Fruit fly (Drosophila melanogaster): ENCODE measurements around the gene Dmtn.

Dmtn gene

dm6 chr3R:6351696-6352378, 53.9 kb downstream of the Dmtn start:
- TF ChIP-seq CG17801 (GFP tag; optimal IDR thresholded peaks at IDR 0.05; ENCODE audit: partially characterized antibody) = no peak

DNA sequence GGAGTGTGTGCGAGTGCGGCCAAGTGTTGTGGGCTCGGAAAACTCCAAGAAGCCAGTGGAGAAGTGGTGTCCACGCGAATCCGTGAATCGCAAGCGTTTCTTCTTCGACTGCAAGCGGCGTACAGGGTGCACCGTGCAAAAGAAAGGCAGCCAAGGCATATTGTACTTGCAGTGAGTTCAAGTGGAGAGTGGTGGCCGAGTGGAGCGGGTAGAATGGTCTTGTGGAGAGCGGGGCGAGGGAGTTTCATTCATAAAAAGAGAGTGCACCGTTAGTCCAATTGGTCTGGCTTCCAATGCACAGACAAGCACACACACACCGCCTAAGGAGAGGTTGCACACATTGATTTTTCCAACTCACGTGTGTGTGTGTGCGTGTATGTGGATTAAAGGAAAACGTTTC, 54.5 kb downstream of the Dmtn start:
- TF ChIP-seq CG17801 (GFP tag; optimal IDR thresholded peaks at IDR 0.05; ENCODE audit: partially characterized antibody) = no peak

DNA sequence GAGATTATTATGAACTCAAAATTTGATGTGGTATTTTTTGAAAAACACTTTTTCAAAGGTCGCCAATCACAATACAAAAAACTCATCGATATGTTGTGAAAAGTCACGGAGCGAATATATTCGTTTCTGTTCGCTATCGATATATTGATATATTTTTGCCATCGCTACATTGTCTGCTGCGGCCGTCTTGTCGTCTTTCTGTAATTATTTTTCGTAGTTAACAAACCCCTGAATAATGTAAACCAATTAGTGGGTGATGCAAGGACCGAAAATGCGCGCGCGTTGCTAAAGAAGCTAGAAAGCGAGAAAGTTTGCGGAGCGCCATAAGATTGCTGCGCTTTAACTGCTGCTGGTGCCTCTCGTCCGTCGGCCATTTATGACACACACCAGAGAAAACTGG, 54.9 kb downstream of the Dmtn start, which contains the start of gene Pak:
Gene Pak (plus strand): TSS at position 142 of the 400 bp plus-strand sequence.
- TF ChIP-seq CG17801 (GFP tag; optimal IDR thresholded peaks at IDR 0.05; ENCODE audit: partially characterized antibody) = no peak

dm6 chr3R:6348943-6349342, 56.8 kb downstream of the Dmtn start, which contains the start of gene Hr83:
Gene Hr83 (plus strand): TSS chr3R:6349243.
- no peak for TF ChIP-seq CG17801 (GFP tag; optimal IDR thresholded peaks at IDR 0.05; ENCODE audit: partially characterized antibody)

DNA sequence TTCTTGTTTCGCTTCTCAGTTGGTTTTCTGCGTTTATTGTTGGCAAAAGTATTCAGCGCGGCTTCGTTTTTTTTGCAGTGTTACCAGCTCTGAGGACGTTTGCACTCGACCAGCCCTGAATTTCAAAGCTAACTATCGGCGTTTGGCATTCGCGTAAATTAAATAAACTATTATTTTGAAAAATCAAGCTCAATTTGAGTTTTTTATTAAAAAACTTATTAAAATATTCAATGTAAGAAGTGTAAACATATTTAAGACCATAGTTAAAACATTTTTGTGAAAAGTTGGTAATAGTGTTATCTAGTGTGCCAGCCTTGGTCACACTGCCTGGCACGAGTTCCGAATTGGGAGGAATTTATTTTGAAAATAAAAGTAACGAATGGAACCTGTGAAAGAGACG, 59.9 kb downstream of the Dmtn start, which contains the start of the genes SmD2 and CG18048:
Gene SmD2 (minus strand): TSS at position 98 of the 400 bp plus-strand sequence.
Gene CG18048 (plus strand): TSS at position 298 of the 400 bp plus-strand sequence.
- peak; percentile 43 for TF ChIP-seq CG17801 (GFP tag; optimal IDR thresholded peaks at IDR 0.05; ENCODE audit: partially characterized antibody)

DNA sequence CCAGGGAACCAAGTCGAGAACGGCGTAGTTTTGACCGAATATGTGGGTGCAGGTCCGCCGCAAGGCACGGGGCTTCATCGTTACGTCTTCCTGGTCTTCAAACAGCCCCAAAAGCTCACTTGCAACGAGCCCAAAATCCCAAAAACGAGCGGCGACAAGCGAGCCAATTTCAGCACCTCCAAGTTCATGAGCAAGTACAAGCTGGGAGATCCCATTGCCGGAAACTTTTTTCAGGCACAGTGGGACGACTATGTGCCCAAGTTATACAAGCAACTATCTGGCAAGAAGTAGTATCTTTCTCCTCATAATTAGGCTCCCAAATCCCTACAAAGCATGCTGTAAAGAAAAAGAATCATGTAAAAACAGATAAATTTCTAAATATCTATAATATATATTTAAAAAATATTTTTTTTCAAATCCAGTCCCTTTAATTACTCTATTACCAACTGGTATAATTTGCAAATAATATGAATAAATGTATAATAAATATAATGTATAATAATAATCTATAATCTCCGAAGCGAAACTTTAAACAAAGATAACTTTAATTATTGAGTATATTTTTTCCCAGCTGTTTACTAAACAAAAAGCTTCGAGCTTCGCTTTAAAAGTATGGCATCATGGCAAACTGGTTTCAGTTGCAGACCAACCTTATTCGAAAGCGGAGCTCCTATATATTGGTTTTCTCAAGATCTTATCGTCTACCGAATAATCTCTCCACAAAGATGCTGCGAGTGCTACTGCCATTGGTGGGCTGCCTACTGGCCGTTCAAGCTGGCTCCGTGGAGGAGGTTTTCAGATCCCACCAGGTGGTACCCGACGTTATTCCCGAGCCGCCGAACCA, 62.1 kb downstream of the Dmtn start, which contains the start of gene CG17919:
Gene CG17919 (plus strand): TSS at position 634 of the 844 bp plus-strand sequence.
- TF ChIP-seq CG17801 (GFP tag; optimal IDR thresholded peaks at IDR 0.05; ENCODE audit: partially characterized antibody) = no peak

DNA sequence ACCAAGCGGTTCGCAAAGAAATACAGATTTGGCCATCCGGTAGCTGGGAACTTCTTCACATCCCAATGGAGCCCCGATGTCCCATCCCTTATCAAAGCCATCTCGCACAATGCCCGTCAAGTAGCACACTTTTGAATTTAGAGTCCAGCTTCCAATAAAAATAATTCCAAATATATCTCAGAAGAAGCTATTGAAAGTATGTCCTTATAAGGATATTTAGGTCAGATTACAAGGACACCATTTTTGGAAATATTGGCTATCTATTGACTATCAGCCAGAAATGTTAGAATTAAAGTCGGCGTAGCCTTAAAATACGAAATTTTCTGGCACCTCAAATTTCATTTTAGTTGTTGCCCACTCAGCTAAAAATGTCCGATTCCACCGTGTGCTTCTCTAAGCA, 63.0 kb downstream of the Dmtn start, which contains the start of gene CG10298:
Gene CG10298 (plus strand): TSS at position 301 of the 400 bp plus-strand sequence.
- no peak for TF ChIP-seq CG17801 (GFP tag; optimal IDR thresholded peaks at IDR 0.05; ENCODE audit: partially characterized antibody)

DNA sequence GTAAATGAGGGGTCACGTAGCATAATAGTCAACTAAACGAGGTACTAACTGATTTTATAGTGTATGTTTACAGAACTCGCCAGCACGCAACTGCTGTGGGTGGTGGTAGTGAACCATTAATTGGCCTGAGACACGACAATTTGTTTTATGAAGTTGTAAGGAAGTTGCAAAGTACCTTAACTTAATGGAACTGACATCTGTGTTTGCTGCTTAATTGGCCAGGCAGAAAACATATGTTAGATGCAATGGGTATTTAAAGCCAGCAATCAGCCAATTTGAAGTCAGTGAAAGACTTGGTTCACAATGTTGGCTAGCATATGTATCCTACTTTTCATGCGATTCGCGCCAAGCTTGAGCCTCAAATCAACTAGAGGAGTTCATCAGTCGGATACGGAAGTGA, 64.0 kb downstream of the Dmtn start, which contains the start of gene CG17917:
Gene CG17917 (plus strand): TSS at position 301 of the 400 bp plus-strand sequence.
- no peak for TF ChIP-seq CG17801 (GFP tag; optimal IDR thresholded peaks at IDR 0.05; ENCODE audit: partially characterized antibody)

DNA sequence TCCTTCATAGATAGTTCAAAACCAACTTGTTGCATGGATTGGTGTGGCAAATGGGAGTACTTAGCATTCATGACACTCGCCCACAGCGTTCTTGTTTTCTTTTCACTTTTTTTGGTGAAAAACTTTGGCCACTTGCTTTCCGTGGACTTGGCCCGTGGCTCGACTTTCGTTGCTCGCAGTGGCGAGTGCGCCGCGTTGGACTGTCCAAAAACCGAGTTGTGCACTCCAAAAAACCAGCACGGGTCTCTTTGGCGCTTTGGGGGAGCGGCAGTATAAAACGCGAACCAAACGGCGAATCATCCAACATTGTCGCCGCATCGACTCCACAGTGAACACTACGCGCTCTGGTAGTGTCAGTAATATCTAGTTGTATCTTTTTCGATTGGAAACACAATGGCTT, 65.9 kb downstream of the Dmtn start, which contains the start of gene Osi20:
Gene Osi20 (plus strand): TSS at position 301 of the 400 bp plus-strand sequence.
- TF ChIP-seq CG17801 (GFP tag; optimal IDR thresholded peaks at IDR 0.05; ENCODE audit: partially characterized antibody) = no peak

All from ovary, adult (tissue).